Fruit fly (Drosophila melanogaster): ENCODE results near the gene Fer1.

DNA sequence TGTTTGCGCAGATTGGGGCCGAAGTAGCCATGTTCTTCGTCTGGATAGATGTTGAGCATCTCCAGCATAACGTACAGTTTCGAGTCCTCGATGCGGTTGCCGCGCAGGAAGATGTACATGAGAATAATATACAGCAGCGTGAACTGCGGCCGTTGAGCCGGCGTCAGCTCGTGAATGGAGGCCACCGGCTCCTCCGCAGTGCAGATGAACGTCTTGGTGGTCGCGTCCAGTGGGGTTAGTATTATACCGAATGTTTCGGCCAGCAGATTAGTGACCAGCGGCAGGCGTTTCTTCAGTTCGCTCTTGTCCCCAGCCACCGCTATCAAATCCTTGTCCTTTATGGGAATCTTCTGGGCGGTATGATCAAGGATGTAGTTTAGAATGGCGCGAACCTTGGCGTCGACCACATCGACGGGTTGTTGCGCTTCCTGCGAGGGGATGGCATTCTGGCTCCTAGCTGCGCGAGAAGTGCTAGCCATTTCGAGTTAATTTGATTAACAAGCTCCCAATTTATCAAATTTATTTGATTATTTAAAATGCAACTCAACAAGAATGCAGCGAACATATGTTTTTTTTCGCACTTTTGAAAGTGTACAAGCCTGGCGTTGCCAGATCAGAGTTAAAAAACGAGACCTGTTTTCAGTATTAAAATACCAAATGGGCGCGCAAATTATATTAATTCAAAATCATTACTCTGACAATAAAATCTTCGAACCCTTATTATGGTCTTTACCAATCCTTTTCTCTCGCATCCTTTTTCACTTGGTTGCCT lies 18.8 kb downstream of the Fer1 start, which contains the start of gene MAGE:
- TF ChIP-seq az2 (GFP tag; optimal IDR thresholded peaks at IDR 0.05) (no peak), Bdp1 (GFP tag; optimal IDR thresholded peaks at IDR 0.05) (no peak)

Data from whole organism, embryonic.